Fruit fly (Drosophila melanogaster): ENCODE data around the gene Cap-D3.

DNA sequence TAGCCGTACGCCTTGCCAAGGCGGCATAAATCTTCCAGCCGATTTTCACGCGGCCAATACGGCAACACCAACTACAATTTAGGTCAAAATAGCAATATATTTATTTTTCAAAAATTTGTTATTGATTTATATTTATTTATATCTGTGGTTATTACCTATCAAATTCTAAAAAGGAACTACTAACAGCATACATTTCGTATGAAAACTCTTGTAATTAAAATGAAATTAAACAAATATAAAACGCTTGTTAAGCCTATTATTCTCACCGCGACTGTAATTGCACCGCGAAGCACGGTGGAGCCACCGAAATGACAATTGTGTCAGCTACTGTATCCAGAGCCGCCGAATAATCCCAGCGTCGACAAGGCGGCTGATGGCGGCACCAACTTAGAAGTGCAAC lies 26.2 kb upstream of the Cap-D3 start:
- TF ChIP-seq h (optimal IDR thresholded peaks at IDR 0.05) (no peak), ttk (optimal IDR thresholded peaks at IDR 0.05) (no peak), psq (optimal IDR thresholded peaks at IDR 0.05) (no peak), Sin3A (optimal IDR thresholded peaks at IDR 0.05) (no peak), insv (optimal IDR thresholded peaks at IDR 0.05) (no peak)

Data from Kc167 (cell line).